Worm (Caenorhabditis elegans) whole organism, L2 larva: ENCODE measurements around the gene F23A7.8.

Experiments
- egl-27 ChIP-seq: sonication (generic microtip); optimal IDR thresholded peaks from 3 replicates; lab custom pipeline; 2017; ENCODE audit warnings: missing biosample characterization, missing genetic modification reagents, missing genetic modification characterization
- fos-1 ChIP-seq: fragments of 150-350 bp; optimal IDR thresholded peaks from 2 replicates; lab custom pipeline; 2014; ENCODE audit warnings: missing biosample characterization, missing genetic modification characterization
- nhr-77 ChIP-seq: fragments of 150-350 bp; optimal IDR thresholded peaks from 2 replicates; lab custom pipeline; 2014; ENCODE audit warnings: missing biosample characterization, missing genetic modification characterization

ce11 chrX:16260077-16260476, 46.9 kb downstream of the F23A7.8 start:
- TF ChIP-seq nhr-77 (tag; lab: Kevin White, UChicago) (no peak), egl-27 (no peak), fos-1 (peak; percentile 71)
